Fruit fly (Drosophila melanogaster) whole organism, embryonic: ENCODE measurements around the gene pug.

Experiments used
- CG10209 ChIP-seq: fragments of 200-800 bp; sonication (Bioruptor generic); optimal IDR thresholded peaks from 3 replicates; lab custom pipeline; 2017; ENCODE audit warnings: missing biosample characterization, mild to moderate bottlenecking, missing genetic modification characterization, missing genetic modification reagents
- CG10979 ChIP-seq: fragments of 200-800 bp; sonication (Bioruptor generic); optimal IDR thresholded peaks from 2 replicates; lab custom pipeline; 2018; ENCODE audit warnings: missing biosample characterization, mild to moderate bottlenecking, missing genetic modification characterization, moderate library complexity
- CG11085 ChIP-seq: fragments of 200-800 bp; sonication (Bioruptor generic); IDR thresholded peaks from 2 replicates; pipeline ENCODE4 v1.3.6; 2022; ENCODE audit warnings: missing biosample characterization, missing genetic modification characterization
- CG11093 ChIP-seq: fragments of 200-800 bp; sonication (Bioruptor generic); IDR thresholded peaks from 3 replicates; pipeline ENCODE4 v1.3.6; 2022; ENCODE audit warnings: missing biosample characterization, missing genetic modification characterization
- CG12219 ChIP-seq: fragments of 200-800 bp; sonication (Bioruptor generic); optimal IDR thresholded peaks from 3 replicates; lab custom pipeline; 2018; ENCODE audit warnings: missing biosample characterization, mild to moderate bottlenecking, missing genetic modification characterization
- CG12744 ChIP-seq: fragments of 200-800 bp; sonication (Bioruptor generic); optimal IDR thresholded peaks from 2 replicates; lab custom pipeline; 2016; ENCODE audit warnings: missing biosample characterization, missing genetic modification characterization
- CG13624 ChIP-seq: fragments of 200-800 bp; sonication (Bioruptor generic); optimal IDR thresholded peaks from 2 replicates; lab custom pipeline; 2016; ENCODE audit warnings: missing biosample characterization, missing genetic modification characterization
- CG13894 ChIP-seq: fragments of 200-800 bp; sonication (Bioruptor generic); optimal IDR thresholded peaks from 3 replicates; lab custom pipeline; 2018; ENCODE audit warnings: missing biosample characterization, mild to moderate bottlenecking, missing genetic modification characterization, moderate library complexity
- CG15514 ChIP-seq: fragments of 200-800 bp; sonication (Bioruptor generic); optimal IDR thresholded peaks from 3 replicates; lab custom pipeline; 2017; ENCODE audit warnings: missing biosample characterization, missing genetic modification characterization, mild to moderate bottlenecking, moderate library complexity, missing genetic modification reagents
- CG17829 ChIP-seq: fragments of 200-800 bp; optimal IDR thresholded peaks from 2 replicates; lab custom pipeline; 2019; ENCODE audit warnings: missing biosample characterization, mild to moderate bottlenecking, missing genetic modification characterization, moderate library complexity
- CG18262 ChIP-seq: fragments of 200-800 bp; optimal IDR thresholded peaks from 3 replicates; lab custom pipeline; 2019; ENCODE audit warnings: missing biosample characterization, mild to moderate bottlenecking, missing genetic modification characterization, moderate library complexity
- CG2678 ChIP-seq: fragments of 200-800 bp; sonication (Bioruptor generic); optimal IDR thresholded peaks from 3 replicates; lab custom pipeline; 2019; ENCODE audit warnings: missing biosample characterization, mild to moderate bottlenecking, missing genetic modification characterization, moderate library complexity
- CG30403 ChIP-seq: fragments of 200-800 bp; sonication (Bioruptor generic); optimal IDR thresholded peaks from 3 replicates; lab custom pipeline; 2016; ENCODE audit warnings: missing biosample characterization, missing genetic modification characterization
- CG31365 ChIP-seq: fragments of 200-800 bp; sonication (Bioruptor generic); optimal IDR thresholded peaks from 2 replicates; lab custom pipeline; 2018; ENCODE audit warnings: missing biosample characterization, mild to moderate bottlenecking, missing genetic modification characterization
- CG3726 ChIP-seq: fragments of 200-800 bp; sonication (Bioruptor generic); IDR thresholded peaks from 3 replicates; pipeline ENCODE4, ENCODE4 v1.3.6; 2022; ENCODE audit warnings: missing biosample characterization, missing genetic modification characterization
- CG3847 ChIP-seq: fragments of 200-800 bp; sonication (Bioruptor generic); IDR thresholded peaks from 2 replicates; pipeline ENCODE4 v1.3.6; 2022; ENCODE audit warnings: missing biosample characterization, missing genetic modification characterization
- CG42726 ChIP-seq: fragments of 200-800 bp; sonication (Bioruptor generic); IDR thresholded peaks from 2 replicates; pipeline ENCODE4 v1.3.6; 2022; ENCODE audit warnings: missing biosample characterization, missing genetic modification characterization; ENCODE audit not compliant: partially characterized antibody
- CG4424 ChIP-seq: fragments of 200-800 bp; sonication (Bioruptor generic); optimal IDR thresholded peaks from 3 replicates; lab custom pipeline; 2016; ENCODE audit warnings: missing biosample characterization, missing genetic modification characterization
- CG6813 ChIP-seq: fragments of 200-800 bp; sonication (Bioruptor generic); optimal IDR thresholded peaks from 2 replicates; lab custom pipeline; 2017; ENCODE audit warnings: missing biosample characterization, missing genetic modification characterization, mild to moderate bottlenecking, moderate library complexity, missing genetic modification reagents
- CG8359 ChIP-seq: fragments of 200-800 bp; sonication (Bioruptor generic); optimal IDR thresholded peaks from 2 replicates; lab custom pipeline; 2017; ENCODE audit warnings: missing biosample characterization, mild to moderate bottlenecking, missing genetic modification characterization, borderline replicate concordance
- CG8924 ChIP-seq: fragments of 200-800 bp; optimal IDR thresholded peaks from 3 replicates; lab custom pipeline; 2019; ENCODE audit warnings: missing biosample characterization, mild to moderate bottlenecking, missing genetic modification characterization, moderate library complexity
- CrebB ChIP-seq: fragments of 200-800 bp; sonication (Bioruptor generic); optimal IDR thresholded peaks from 3 replicates; lab custom pipeline; 2018; ENCODE audit warnings: missing biosample characterization, mild to moderate bottlenecking, missing genetic modification characterization
- Deaf1 ChIP-seq: fragments of 200-800 bp; optimal IDR thresholded peaks from 3 replicates; lab custom pipeline; 2019; ENCODE audit warnings: missing biosample characterization, mild to moderate bottlenecking, missing genetic modification characterization, moderate library complexity
- ERR ChIP-seq: fragments of 200-800 bp; sonication (Bioruptor generic); optimal IDR thresholded peaks from 2 replicates; lab custom pipeline; 2016; ENCODE audit warnings: missing biosample characterization, missing genetic modification characterization
- H15 ChIP-seq: fragments of 200-800 bp; sonication (Bioruptor generic); IDR thresholded peaks from 3 replicates; pipeline ENCODE4 v1.3.6; 2022; ENCODE audit warnings: missing biosample characterization, missing genetic modification characterization
- HHEX ChIP-seq: fragments of 200-800 bp; sonication (Bioruptor generic); optimal IDR thresholded peaks from 3 replicates; lab custom pipeline; 2017; ENCODE audit warnings: missing biosample characterization, mild to moderate bottlenecking, missing genetic modification characterization, missing genetic modification reagents
- Hsf ChIP-seq: fragments of 200-800 bp; sonication (Bioruptor generic); optimal IDR thresholded peaks from 3 replicates; lab custom pipeline; 2016; ENCODE audit warnings: missing biosample characterization, missing genetic modification characterization
- Opbp ChIP-seq: fragments of 200-800 bp; sonication (Bioruptor generic); IDR thresholded peaks from 3 replicates; pipeline ENCODE4 v1.3.6; 2022; ENCODE audit warnings: missing biosample characterization, missing genetic modification characterization; ENCODE audit not compliant: partially characterized antibody
- Rx ChIP-seq: fragments of 200-800 bp; sonication (Bioruptor generic); IDR thresholded peaks from 2 replicates; pipeline ENCODE4 v1.3.6; 2022; ENCODE audit warnings: missing biosample characterization, missing genetic modification characterization
- Sin3A ChIP-seq: fragments of >200 bp; optimal IDR thresholded peaks from 2 replicates; lab custom pipeline; 2018
- Xrp1 ChIP-seq: fragments of 200-800 bp; sonication (Bioruptor generic); IDR thresholded peaks from 2 replicates; pipeline ENCODE4 v1.3.6; 2022; ENCODE audit warnings: missing biosample characterization, missing genetic modification characterization
- abd-A ChIP-seq: fragments of 200-800 bp; sonication (Bioruptor generic); optimal IDR thresholded peaks from 3 replicates; lab custom pipeline; 2019; ENCODE audit warnings: missing biosample characterization, mild to moderate bottlenecking, missing genetic modification characterization, moderate library complexity
- bab2 ChIP-seq: fragments of 200-800 bp; sonication (Bioruptor generic); optimal IDR thresholded peaks from 2 replicates; lab custom pipeline; 2016; ENCODE audit warnings: missing biosample characterization, missing genetic modification characterization
- corto ChIP-seq: fragments of 200-800 bp; sonication (Bioruptor generic); optimal IDR thresholded peaks from 2 replicates; lab custom pipeline; 2016; ENCODE audit warnings: missing biosample characterization, mild to moderate bottlenecking, missing genetic modification characterization, moderate library complexity
- dan ChIP-seq: fragments of 200-800 bp; sonication (Bioruptor generic); IDR thresholded peaks from 2 replicates; pipeline ENCODE4 v1.3.6; 2022; ENCODE audit warnings: missing biosample characterization, missing genetic modification characterization
- esg ChIP-seq: fragments of 200-800 bp; sonication (Bioruptor generic); conservative IDR thresholded peaks from 2 replicates; pipeline ENCODE4 v1.3.6; 2022; ENCODE audit warnings: missing biosample characterization, missing genetic modification characterization
- ewg ChIP-seq: fragments of 200-800 bp; sonication (Bioruptor generic); optimal IDR thresholded peaks from 3 replicates; lab custom pipeline; 2017; ENCODE audit warnings: mild to moderate bottlenecking, missing biosample characterization, missing genetic modification reagents, missing genetic modification characterization
- fd3F ChIP-seq: fragments of 200-800 bp; sonication (Bioruptor generic); optimal IDR thresholded peaks from 2 replicates; lab custom pipeline; 2018; ENCODE audit warnings: missing biosample characterization, mild to moderate bottlenecking, missing genetic modification characterization, moderate library complexity
- gem ChIP-seq: fragments of 200-800 bp; sonication (Bioruptor generic); optimal IDR thresholded peaks from 2 replicates; lab custom pipeline; 2019; ENCODE audit warnings: missing biosample characterization, mild to moderate bottlenecking, missing genetic modification characterization, moderate library complexity
- grn ChIP-seq: fragments of 200-800 bp; sonication (Bioruptor generic); optimal IDR thresholded peaks from 3 replicates; lab custom pipeline; 2017; ENCODE audit warnings: missing biosample characterization, missing genetic modification characterization
- gsb-n ChIP-seq: fragments of 200-800 bp; sonication (Bioruptor generic); optimal IDR thresholded peaks from 3 replicates; lab custom pipeline; 2018; ENCODE audit warnings: missing biosample characterization, mild to moderate bottlenecking, missing genetic modification characterization
- lmd ChIP-seq: fragments of 200-800 bp; sonication (Bioruptor generic); IDR thresholded peaks from 2 replicates; pipeline ENCODE4 v1.3.6; 2022; ENCODE audit warnings: missing biosample characterization, missing genetic modification characterization
- pita ChIP-seq: fragments of 200-800 bp; sonication (Bioruptor generic); optimal IDR thresholded peaks from 2 replicates; lab custom pipeline; 2017; ENCODE audit warnings: missing biosample characterization, mild to moderate bottlenecking, missing genetic modification characterization
- pzg ChIP-seq: fragments of 200-800 bp; sonication (Bioruptor generic); optimal IDR thresholded peaks from 3 replicates; lab custom pipeline; 2018; ENCODE audit warnings: missing biosample characterization, mild to moderate bottlenecking, missing genetic modification characterization, moderate library complexity
- shn ChIP-seq: fragments of 200-800 bp; sonication (Bioruptor generic); optimal IDR thresholded peaks from 3 replicates; lab custom pipeline; 2016; ENCODE audit warnings: missing biosample characterization, missing genetic modification characterization
- sima ChIP-seq: fragments of 200-800 bp; sonication (Bioruptor generic); optimal IDR thresholded peaks from 2 replicates; lab custom pipeline; 2016; ENCODE audit warnings: missing biosample characterization, missing genetic modification characterization
- sug ChIP-seq: fragments of 200-800 bp; optimal IDR thresholded peaks from 2 replicates; lab custom pipeline; 2019; ENCODE audit warnings: missing biosample characterization, mild to moderate bottlenecking, missing genetic modification characterization, moderate library complexity
- tio ChIP-seq: fragments of 200-800 bp; sonication (Bioruptor generic); optimal IDR thresholded peaks from 2 replicates; lab custom pipeline; 2017; ENCODE audit warnings: missing biosample characterization, missing genetic modification characterization, inconsistent platforms
- trh ChIP-seq: fragments of 200-800 bp; sonication (Bioruptor generic); optimal IDR thresholded peaks from 2 replicates; lab custom pipeline; 2016; ENCODE audit warnings: missing biosample characterization, missing genetic modification characterization
- ttk ChIP-seq: fragments of 200-800 bp; sonication (Bioruptor generic); IDR thresholded peaks from 2 replicates; pipeline ENCODE4 v2.1.2; 2022; ENCODE audit warnings: missing biosample characterization, missing genetic modification characterization
- vvl ChIP-seq: fragments of 200-800 bp; sonication (Bioruptor generic); IDR thresholded peaks from 2 replicates; pipeline ENCODE4 v1.3.6; 2022; ENCODE audit warnings: missing biosample characterization, missing genetic modification characterization

Gene pug

DNA sequence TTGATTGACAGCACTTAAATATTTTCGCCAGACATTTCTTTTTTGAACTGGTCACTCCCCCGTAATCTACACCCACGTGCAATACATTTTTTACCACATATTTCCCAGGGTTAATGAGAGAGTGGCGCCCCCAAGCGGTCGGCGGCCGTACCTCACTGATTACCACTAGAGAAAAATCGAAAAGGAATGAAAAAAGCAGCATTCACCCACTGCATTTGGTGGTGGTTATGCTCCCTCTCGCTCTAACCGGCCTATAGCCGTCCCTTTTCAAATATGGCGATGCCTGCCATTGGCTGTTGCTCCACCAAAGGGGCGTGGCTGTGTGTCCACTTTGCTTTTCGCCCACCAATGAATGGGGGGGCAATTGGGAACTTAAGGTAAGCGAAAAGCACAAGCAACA lies 31.4 kb upstream of the pug start (continued):
- peak; percentile 56 for TF ChIP-seq CG8359 (GFP tag; lab: Kevin White, UChicago)
- no peak for TF ChIP-seq pzg (GFP tag; lab: Kevin White, UChicago)
- TF ChIP-seq CG2678 (tag; lab: Kevin White, UChicago): peak; percentile 37
- no peak for TF ChIP-seq esg (GFP tag; lab: Robert Waterston, UW)
- no peak for TF ChIP-seq dan (GFP tag; lab: Robert Waterston, UW)
- TF ChIP-seq Xrp1 (GFP tag; lab: Robert Waterston, UW): peak; percentile 75
- TF ChIP-seq sug (tag; lab: Kevin White, UChicago): no peak
- TF ChIP-seq lmd (GFP tag; lab: Robert Waterston, UW): no peak
- TF ChIP-seq CG3847 (GFP tag; lab: Robert Waterston, UW): peak; percentile 50
- TF ChIP-seq CrebB: peak; percentile 3
- peak; percentile 23 for TF ChIP-seq Hsf (GFP tag; lab: Kevin White, UChicago)
- peak; percentile 86 for TF ChIP-seq abd-A (tag; lab: Kevin White, UChicago)
- TF ChIP-seq ttk: peak; percentile 29; the same call in 1 of the 2 replicates
- no peak for TF ChIP-seq pita (GFP tag; lab: Kevin White, UChicago)
- TF ChIP-seq Deaf1 (tag; lab: Kevin White, UChicago): peak; percentile 64
- no peak for TF ChIP-seq CG31365 (tag; lab: Kevin White, UChicago)
- peak; percentile 61 for TF ChIP-seq CG18262 (tag; lab: Kevin White, UChicago)
- no peak for TF ChIP-seq Rx
- peak; percentile 72 for TF ChIP-seq CG4424
- peak; percentile 68 for TF ChIP-seq CG17829
- TF ChIP-seq gem: no peak
- peak; percentile 9 for TF ChIP-seq grn (GFP tag; lab: Kevin White, UChicago)
- TF ChIP-seq CG6813: peak; percentile 80
- TF ChIP-seq CG10209 (GFP tag; lab: Kevin White, UChicago): peak; percentile 33
- TF ChIP-seq CG8924: peak; percentile 38
- TF ChIP-seq trh (GFP tag; lab: Kevin White, UChicago): no peak
- peak; percentile 58 for TF ChIP-seq gsb-n
- peak; percentile 69 for TF ChIP-seq CG12219 (GFP tag; lab: Kevin White, UChicago)
- TF ChIP-seq Sin3A (lab: Kevin White, UChicago): no peak
- peak; percentile 68 for TF ChIP-seq CG10979
- no peak for TF ChIP-seq corto (GFP tag; lab: Kevin White, UChicago)
- TF ChIP-seq vvl (GFP tag; lab: Robert Waterston, UW): peak; percentile 82
- peak; percentile 31 for TF ChIP-seq sima
- TF ChIP-seq Opbp (GFP tag; lab: Robert Waterston, UW): peak; percentile 49; the same call in 1 of the 3 replicates
- peak; percentile 54; the same call in 2 of the 3 replicates for TF ChIP-seq H15 (GFP tag; lab: Robert Waterston, UW)
- peak; percentile 51 for TF ChIP-seq HHEX (GFP tag; lab: Kevin White, UChicago)
- TF ChIP-seq ERR: no peak
- no peak for TF ChIP-seq bab2 (GFP tag; lab: Kevin White, UChicago)
- no peak for TF ChIP-seq CG12744 (GFP tag; lab: Kevin White, UChicago)
- TF ChIP-seq CG15514 (GFP tag; lab: Kevin White, UChicago): peak; percentile 33
- peak; percentile 46 for TF ChIP-seq ewg
- TF ChIP-seq shn: peak; percentile 40
- no peak for TF ChIP-seq CG13624 (GFP tag; lab: Kevin White, UChicago)
- no peak for TF ChIP-seq CG11093
- no peak for TF ChIP-seq CG30403 (GFP tag; lab: Kevin White, UChicago)
- TF ChIP-seq CG3726 (GFP tag; lab: Robert Waterston, UW): no peak
- no peak for TF ChIP-seq fd3F (GFP tag; lab: Kevin White, UChicago)
- TF ChIP-seq CG11085: no peak
- no peak for TF ChIP-seq CG13894 (tag; lab: Kevin White, UChicago)
- no peak for TF ChIP-seq tio (GFP tag; lab: Kevin White, UChicago)
- no peak for TF ChIP-seq CG42726 (GFP tag; lab: Robert Waterston, UW)
